Worm (Caenorhabditis elegans): Measurements from ENCODE around the gene C33B4.2.

Gene C33B4.2

ce11 chrII:11339507-11339906, 32.4 kb downstream of the C33B4.2 start, which contains the start of gene rmd-3:
Gene rmd-3 (minus strand): TSS chrII:11339607.
- no peak for TF ChIP-seq dpl-1 (GFP tag; optimal IDR thresholded peaks at IDR 0.05)
- no peak for TF ChIP-seq nhr-77 (tag; optimal IDR thresholded peaks at IDR 0.05)
- no peak for TF ChIP-seq pag-3 (tag; optimal IDR thresholded peaks at IDR 0.05; ENCODE audit: borderline replicate concordance, insufficient read depth)
- no peak for TF ChIP-seq xbp-1 (tag; optimal IDR thresholded peaks at IDR 0.05)
- TF ChIP-seq efl-1 (optimal IDR thresholded peaks at IDR 0.05): no peak
- no peak for TF ChIP-seq efl-1 (GFP tag; optimal IDR thresholded peaks at IDR 0.05 in 1 of 2)
- no peak for TF ChIP-seq grh-1 (GFP tag; IDR thresholded peaks at IDR 0.05)
- no peak for TF ChIP-seq ztf-11 (tag; optimal IDR thresholded peaks at IDR 0.05)
- no peak for TF ChIP-seq fkh-10 (GFP tag; optimal IDR thresholded peaks at IDR 0.05)
- TF ChIP-seq nhr-76 (tag; optimal IDR thresholded peaks at IDR 0.05): no peak
- no peak for TF ChIP-seq ceh-8 (GFP tag; optimal IDR thresholded peaks at IDR 0.05)
- TF ChIP-seq isw-1 (GFP tag; IDR thresholded peaks at IDR 0.05): no peak
- TF ChIP-seq tbx-2 (tag; optimal IDR thresholded peaks at IDR 0.05): no peak
- no peak for TF ChIP-seq snu-23 (GFP tag; optimal IDR thresholded peaks at IDR 0.05)
- TF ChIP-seq ets-5 (GFP tag; IDR thresholded peaks at IDR 0.05): no peak
- TF ChIP-seq unc-30 (tag; optimal IDR thresholded peaks at IDR 0.05): no peak
- no peak for TF ChIP-seq snpc-4 (tag; optimal IDR thresholded peaks at IDR 0.05)
- no peak for TF ChIP-seq ztf-4 (tag; optimal IDR thresholded peaks at IDR 0.05)
- TF ChIP-seq swsn-7 (tag; optimal IDR thresholded peaks at IDR 0.05): no peak
- TF ChIP-seq rnt-1 (tag; optimal IDR thresholded peaks at IDR 0.05): no peak
- TF ChIP-seq hpl-2 (GFP tag; optimal IDR thresholded peaks at IDR 0.05): no peak

ce11 chrII:11337497-11338040, 34.4 kb downstream of the C33B4.2 start, which contains the start of gene sqt-1:
Gene sqt-1 (minus strand): TSS chrII:11337837.
- no peak for TF ChIP-seq nhr-90 (tag; optimal IDR thresholded peaks at IDR 0.05; ENCODE audit: poor library complexity)
- TF ChIP-seq skn-1 (tag; optimal IDR thresholded peaks at IDR 0.05): no peak
- no peak for TF ChIP-seq lin-13 (GFP tag; optimal IDR thresholded peaks at IDR 0.05)
- TF ChIP-seq blmp-1 (tag; optimal IDR thresholded peaks at IDR 0.05): peak; percentile 48

ce11 chrII:11336640-11337241, 35.2 kb downstream of the C33B4.2 start:
- TF ChIP-seq ztf-4 (tag; optimal IDR thresholded peaks at IDR 0.05): no peak
- TF ChIP-seq hlh-17 (GFP tag; optimal IDR thresholded peaks at IDR 0.05; ENCODE audit: borderline replicate concordance): no peak

ce11 chrII:11336163-11336562, 35.8 kb downstream of the C33B4.2 start:
- TF ChIP-seq F16B12.6 (tag; optimal IDR thresholded peaks at IDR 0.05) (no peak), unc-62 (GFP tag; optimal IDR thresholded peaks at IDR 0.05) (no peak), unc-30 (tag; optimal IDR thresholded peaks at IDR 0.05) (no peak), blmp-1 (tag; optimal IDR thresholded peaks at IDR 0.05) (no peak), pax-3 (tag; optimal IDR thresholded peaks at IDR 0.05) (no peak), ama-1 (optimal IDR thresholded peaks at IDR 0.05) (no peak), aly-2 (tag; optimal IDR thresholded peaks at IDR 0.05) (no peak), egl-13 (tag; optimal IDR thresholded peaks at IDR 0.05) (no peak), pag-3 (tag; optimal IDR thresholded peaks at IDR 0.05; ENCODE audit: borderline replicate concordance, insufficient read depth) (no peak), lin-39 (tag; optimal IDR thresholded peaks at IDR 0.05) (no peak), skn-1 (tag; optimal IDR thresholded peaks at IDR 0.05) (no peak), unc-130 (tag; optimal IDR thresholded peaks at IDR 0.05) (no peak), tlp-1 (tag; optimal IDR thresholded peaks at IDR 0.05) (no peak), ceh-63 (GFP tag; optimal IDR thresholded peaks at IDR 0.05) (no peak)

Measured in whole organism, L1 larva.